Worm (Caenorhabditis elegans): ENCODE data around the gene M88.3.

Gene M88.3

ce11 chrIII:4508064-4508905 is 36.6 kb downstream of the M88.3 start, which contains the start of the genes cct-5 and F25F2.1 (continued):
- TF ChIP-seq rnt-1 (tag; optimal IDR thresholded peaks at IDR 0.05) (peak; percentile 57), grh-1 (GFP tag; IDR thresholded peaks at IDR 0.05) (no peak), lin-35 (GFP tag; optimal IDR thresholded peaks at IDR 0.05) (peak; percentile 89 to 93), aly-2 (tag; optimal IDR thresholded peaks at IDR 0.05) (no peak), efl-3 (GFP tag; optimal IDR thresholded peaks at IDR 0.05) (no peak), vab-15 (tag; optimal IDR thresholded peaks at IDR 0.05) (no peak), mef-2 (tag; optimal IDR thresholded peaks at IDR 0.05) (no peak), nhr-76 (tag; optimal IDR thresholded peaks at IDR 0.05) (no peak), elt-2 (tag; optimal IDR thresholded peaks at IDR 0.05) (peak; percentile 17), elt-3 (tag; optimal IDR thresholded peaks at IDR 0.05) (peak in 1 of 6 experiments; percentile 23), snpc-4 (tag; optimal IDR thresholded peaks at IDR 0.05) (peak; percentile 41), ceh-90 (tag; optimal IDR thresholded peaks at IDR 0.05) (no peak), jun-1 (tag; optimal IDR thresholded peaks at IDR 0.05) (no peak), fkh-8 (tag; optimal IDR thresholded peaks at IDR 0.05) (peak; percentile 39), lin-14 (GFP tag; optimal IDR thresholded peaks at IDR 0.05) (peak; percentile 64), ztf-4 (tag; optimal IDR thresholded peaks at IDR 0.05) (no peak), F16B12.6 (tag; optimal IDR thresholded peaks at IDR 0.05) (peak; percentile 94), nhr-71 (tag; optimal IDR thresholded peaks at IDR 0.05) (peak; percentile 64), egl-13 (tag; optimal IDR thresholded peaks at IDR 0.05) (peak; percentile 5), unc-98 (GFP tag; IDR thresholded peaks at IDR 0.05) (no peak), ces-1 (GFP tag; optimal IDR thresholded peaks at IDR 0.05) (no peak), ets-5 (GFP tag; IDR thresholded peaks at IDR 0.05) (no peak), C16A3.4 (tag; optimal IDR thresholded peaks at IDR 0.05) (peak; percentile 64), C04F5.9 (tag; optimal IDR thresholded peaks at IDR 0.05) (peak; percentile 1), pax-3 (tag; optimal IDR thresholded peaks at IDR 0.05) (no peak), fkh-4 (tag; optimal IDR thresholded peaks at IDR 0.05; ENCODE audit: borderline replicate concordance) (no peak), blmp-1 (tag; optimal IDR thresholded peaks at IDR 0.05) (peak; percentile 57), ceh-88 (GFP tag; IDR thresholded peaks at IDR 0.05) (no peak), nhr-20 (tag; optimal IDR thresholded peaks at IDR 0.05) (peak; percentile 56), ceh-63 (GFP tag; optimal IDR thresholded peaks at IDR 0.05) (no peak), unc-30 (tag; optimal IDR thresholded peaks at IDR 0.05) (no peak), Y116A8C.19 (tag; optimal IDR thresholded peaks at IDR 0.05; ENCODE audit: borderline replicate concordance) (no peak), hlh-4 (tag; optimal IDR thresholded peaks at IDR 0.05) (no peak), nhr-11 (tag; optimal IDR thresholded peaks at IDR 0.05) (no peak), lir-3 (tag; optimal IDR thresholded peaks at IDR 0.05; ENCODE audit: poor library complexity) (no peak), hlh-17 (GFP tag; optimal IDR thresholded peaks at IDR 0.05; ENCODE audit: borderline replicate concordance) (no peak), efl-1 (optimal IDR thresholded peaks at IDR 0.05) (peak; percentile 58 to 80), efl-1 (GFP tag; optimal IDR thresholded peaks at IDR 0.05 in 1 of 2) (peak; percentile 89 to 98), nhr-90 (tag; optimal IDR thresholded peaks at IDR 0.05; ENCODE audit: poor library complexity) (peak; percentile 36), ceh-8 (GFP tag; optimal IDR thresholded peaks at IDR 0.05) (no peak), mab-9 (GFP tag; IDR thresholded peaks at IDR 0.05) (no peak), ceh-82 (tag; optimal IDR thresholded peaks at IDR 0.05) (peak in 2 of 3 experiments; percentile 2 to 77), egl-27 (tag; optimal IDR thresholded peaks at IDR 0.05) (no peak), hpl-2 (GFP tag; optimal IDR thresholded peaks at IDR 0.05) (no peak), ama-1 (optimal IDR thresholded peaks at IDR 0.05) (no peak), dsc-1 (tag; optimal IDR thresholded peaks at IDR 0.05) (peak; percentile 44), mdl-1 (tag; optimal IDR thresholded peaks at IDR 0.05) (peak in 1 of 2 experiments; percentile 55)
